Fruit fly (Drosophila melanogaster) whole organism, wandering third instar larva: Measurements from ENCODE around the gene CG13032.
A peak's percentile ranks its signal among the peaks of the same experiment; 100 is the strongest.

Experiments used
- Hr78 ChIP-seq: fragments of >200 bp; optimal IDR thresholded peaks from 2 replicates; lab custom pipeline; 2017; ENCODE audit warnings: missing biosample characterization, missing genetic modification characterization
- Hr83 ChIP-seq: fragments of 200-300 bp; sonication (Bioruptor generic); optimal IDR thresholded peaks from 2 replicates; lab custom pipeline; 2016; ENCODE audit warnings: missing biosample characterization, mild to moderate bottlenecking, missing genetic modification characterization, moderate library complexity; ENCODE audit not compliant: poor library complexity, severe bottlenecking
- ey ChIP-seq: fragments of 200-800 bp; sonication (Bioruptor generic); optimal IDR thresholded peaks from 2 replicates; lab custom pipeline; 2016; ENCODE audit warnings: missing biosample characterization, missing genetic modification characterization
- h ChIP-seq: fragments of 200-800 bp; sonication (Bioruptor generic); optimal IDR thresholded peaks from 3 replicates; lab custom pipeline; 2016; ENCODE audit warnings: missing biosample characterization, mild to moderate bottlenecking, missing genetic modification characterization
- sv ChIP-seq: fragments of 200-800 bp; sonication (Bioruptor generic); optimal IDR thresholded peaks from 3 replicates; lab custom pipeline; 2016; ENCODE audit warnings: missing biosample characterization, missing genetic modification characterization
- usp ChIP-seq: fragments of >200 bp; optimal IDR thresholded peaks from 2 replicates; lab custom pipeline; 2017; ENCODE audit warnings: missing biosample characterization, missing genetic modification characterization

dm6 chr3L:16710258-16711020 is 36.7 kb downstream of the CG13032 start:
- TF ChIP-seq Hr78 (GFP tag; lab: Kevin White, UChicago) = no peak
- no peak for TF ChIP-seq sv (GFP tag; lab: Kevin White, UChicago)
- peak; percentile 17 for TF ChIP-seq ey (GFP tag; lab: Kevin White, UChicago)
- TF ChIP-seq h (GFP tag; lab: Kevin White, UChicago) = peak; percentile 17
- no peak for TF ChIP-seq Hr83 (GFP tag; lab: Kevin White, UChicago)
- TF ChIP-seq usp (GFP tag; lab: Kevin White, UChicago) = no peak
